Worm (Caenorhabditis elegans) whole organism, L1 larva: ENCODE results near the gene thn-5.
"Not testable (repeated sequence)": the region's sequence is repeated elsewhere in the genome, so short reads cannot be mapped to it uniquely, and the experiment has no call there.

Source experiments
- aly-2 ChIP-seq: fragments of 150-350 bp; optimal IDR thresholded peaks from 2 replicates; lab custom pipeline; 2014; ENCODE audit warnings: missing biosample characterization, missing genetic modification characterization
- ama-1 ChIP-seq: fragments of 150-350 bp; optimal IDR thresholded peaks from 2 replicates; lab custom pipeline; 2014
- ceh-63 ChIP-seq: fragments of 200-800 bp; sonication (Bioruptor generic); optimal IDR thresholded peaks from 2 replicates; lab custom pipeline; 2018; ENCODE audit warnings: mild to moderate bottlenecking, missing genetic modification characterization, missing compliant biosample characterization
- ceh-8 ChIP-seq: fragments of 200-800 bp; sonication (Bioruptor generic); optimal IDR thresholded peaks from 2 replicates; lab custom pipeline; 2018; ENCODE audit warnings: mild to moderate bottlenecking, missing genetic modification characterization, moderate library complexity, missing compliant biosample characterization
- ceh-90 ChIP-seq: sonication (generic microtip); optimal IDR thresholded peaks from 2 replicates; lab custom pipeline; 2016; ENCODE audit warnings: missing genetic modification characterization, missing compliant biosample characterization
- efl-3 ChIP-seq: fragments of 200-800 bp; sonication (Bioruptor generic); optimal IDR thresholded peaks from 2 replicates; lab custom pipeline; 2018; ENCODE audit warnings: mild to moderate bottlenecking, missing genetic modification characterization, missing compliant biosample characterization
- elt-2 ChIP-seq: sonication (generic microtip); optimal IDR thresholded peaks from 2 replicates; lab custom pipeline; 2016; ENCODE audit warnings: missing genetic modification characterization, mild to moderate bottlenecking, inconsistent platforms, missing compliant biosample characterization, missing genetic modification reagents
- elt-3 ChIP-seq, 6 experiments: fragments of 150-350 bp in 1 of 6; sonication (generic microtip); optimal IDR thresholded peaks; 2 replicates each; lab custom pipeline; 2017 to 2018; ENCODE audit warnings: missing biosample characterization in 6 of 6, missing genetic modification characterization in 6 of 6, inconsistent platforms in 1 of 6
- fkh-8 ChIP-seq: sonication (generic microtip); optimal IDR thresholded peaks from 2 replicates; lab custom pipeline; 2016; ENCODE audit warnings: mild to moderate bottlenecking, missing genetic modification characterization, missing compliant biosample characterization
- fos-1 ChIP-seq: fragments of 150-350 bp; optimal IDR thresholded peaks from 2 replicates; lab custom pipeline; 2014; ENCODE audit warnings: missing biosample characterization, missing genetic modification characterization
- isw-1 ChIP-seq: fragments of 200-800 bp; sonication (Bioruptor generic); IDR thresholded peaks from 2 replicates; pipeline ENCODE4 v1.3.6; 2022; ENCODE audit warnings: missing genetic modification characterization, missing compliant biosample characterization
- lin-13 ChIP-seq: fragments of 150-350 bp; optimal IDR thresholded peaks from 2 replicates; lab custom pipeline; 2014; ENCODE audit warnings: missing biosample characterization, missing genetic modification reagents, missing genetic modification characterization
- lin-35 ChIP-seq, 2 experiments: fragments of 150-350 bp; optimal IDR thresholded peaks; 2 replicates each; lab custom pipeline; 2014; ENCODE audit warnings: missing biosample characterization in 2 of 2, missing genetic modification characterization in 2 of 2, missing genetic modification reagents in 2 of 2
- mdl-1 ChIP-seq, 2 experiments: fragments of 150-350 bp; optimal IDR thresholded peaks; 2 replicates each; lab custom pipeline; 2014 to 2017; ENCODE audit warnings: missing biosample characterization in 2 of 2, missing genetic modification characterization in 2 of 2, inconsistent platforms in 1 of 2
- nhr-11 ChIP-seq: fragments of 150-350 bp; optimal IDR thresholded peaks from 2 replicates; lab custom pipeline; 2014; ENCODE audit warnings: missing biosample characterization, missing genetic modification characterization
- nhr-19 ChIP-seq: fragments of 200-800 bp; sonication (Bioruptor generic); conservative IDR thresholded peaks from 2 replicates; pipeline ENCODE4 v1.3.6; 2022; ENCODE audit warnings: missing genetic modification characterization, missing compliant biosample characterization
- nhr-28 ChIP-seq: fragments of 150-350 bp; optimal IDR thresholded peaks from 2 replicates; lab custom pipeline; 2014; ENCODE audit warnings: missing biosample characterization, missing genetic modification characterization
- nhr-47 ChIP-seq: sonication (generic microtip); optimal IDR thresholded peaks from 2 replicates; lab custom pipeline; 2016; ENCODE audit warnings: mild to moderate bottlenecking, missing genetic modification characterization, moderate library complexity, missing compliant biosample characterization
- nhr-76 ChIP-seq: sonication (generic microtip); optimal IDR thresholded peaks from 2 replicates; lab custom pipeline; 2017; ENCODE audit warnings: missing biosample characterization, missing genetic modification characterization
- nhr-84 ChIP-seq: sonication (generic microtip); optimal IDR thresholded peaks from 2 replicates; lab custom pipeline; 2017; ENCODE audit warnings: missing biosample characterization, missing genetic modification characterization
- pqm-1 ChIP-seq: sonication (generic microtip); optimal IDR thresholded peaks from 3 replicates; lab custom pipeline; 2017; ENCODE audit warnings: missing biosample characterization, missing genetic modification characterization
- skn-1 ChIP-seq: fragments of 150-350 bp; optimal IDR thresholded peaks from 2 replicates; lab custom pipeline; 2014; ENCODE audit warnings: missing biosample characterization, missing genetic modification characterization
- snpc-4 ChIP-seq: fragments of 150-350 bp; optimal IDR thresholded peaks from 2 replicates; lab custom pipeline; 2014; ENCODE audit warnings: missing biosample characterization, missing genetic modification characterization
- snu-23 ChIP-seq: sonication (generic microtip); optimal IDR thresholded peaks from 2 replicates; lab custom pipeline; 2016; ENCODE audit warnings: missing genetic modification characterization, missing compliant biosample characterization
- unc-30 ChIP-seq: sonication (generic microtip); optimal IDR thresholded peaks from 2 replicates; lab custom pipeline; 2017; ENCODE audit warnings: missing biosample characterization, missing genetic modification characterization
- vab-15 ChIP-seq: sonication (generic microtip); optimal IDR thresholded peaks from 2 replicates; lab custom pipeline; 2017; ENCODE audit warnings: missing genotype, mild to moderate bottlenecking, missing genetic modification characterization, missing compliant biosample characterization
- ztf-4 ChIP-seq: fragments of 150-350 bp; optimal IDR thresholded peaks from 2 replicates; lab custom pipeline; 2014; ENCODE audit warnings: missing biosample characterization, missing genetic modification characterization

Gene thn-5

DNA sequence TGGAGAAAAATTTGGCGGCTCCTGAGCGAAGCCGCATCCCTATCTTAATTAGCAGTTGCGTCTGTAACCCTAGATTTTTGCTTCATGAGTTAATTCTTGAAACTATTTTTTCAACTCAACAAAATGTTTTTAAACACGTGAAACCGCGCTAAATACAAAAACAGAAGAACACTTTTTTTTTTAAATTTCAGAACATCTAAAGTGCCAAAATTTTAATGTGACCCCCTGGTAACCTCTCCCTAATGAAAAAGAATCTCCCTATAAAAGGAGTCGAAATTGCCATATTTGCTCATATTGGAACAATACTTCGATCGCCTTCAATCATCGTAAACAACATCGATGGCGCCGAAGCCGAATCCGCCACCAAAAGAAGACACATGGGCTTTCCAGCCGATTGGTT is 4.1 kb upstream of the thn-5 start, which contains the start of gene nsph-4.1:
Gene nsph-4.1, plus strand, starts transcription at position 301 of the 400 bp plus-strand sequence.
- not testable (repeated sequence) for TF ChIP-seq elt-2 (tag; lab: Kevin White, UChicago); mdl-1 (tag; optimal IDR thresholded peaks at IDR 0.05; lab: Kevin White, UChicago); pqm-1 (tag; lab: Kevin White, UChicago)
- TF ChIP-seq, all 84 proteins: peak for 0; not testable (repeated sequence) for 84

DNA sequence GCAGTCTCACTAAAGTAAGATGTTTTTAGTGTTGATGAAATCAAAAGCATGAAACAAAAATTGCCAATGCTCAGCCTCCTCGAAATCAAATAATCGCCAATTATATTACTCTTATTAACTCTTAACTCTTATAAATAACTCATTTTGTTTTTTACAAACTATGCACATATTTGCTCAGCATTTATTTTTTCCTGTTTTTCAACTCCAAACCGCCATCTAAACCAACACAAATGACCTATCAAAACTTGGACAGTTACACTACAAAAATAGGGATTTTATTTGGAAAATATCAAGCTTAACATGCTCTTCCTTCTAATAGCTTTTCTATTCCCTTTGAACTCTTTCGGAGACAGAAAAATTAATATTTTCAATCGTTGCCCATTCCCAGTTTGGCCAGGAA is 2.0 kb upstream of the thn-5 start, which contains the start of gene thn-6:
Gene thn-6, plus strand, starts transcription at position 301 of the 400 bp plus-strand sequence.
- no peak for TF ChIP-seq lin-35 (GFP tag; optimal IDR thresholded peaks at IDR 0.05; lab: Kevin White, UChicago)
- no peak for TF ChIP-seq isw-1
- TF ChIP-seq snu-23 = no peak
- no peak for TF ChIP-seq nhr-84 (tag; lab: Kevin White, UChicago)
- no peak for TF ChIP-seq ama-1 (lab: Kevin White, UChicago)
- no peak for TF ChIP-seq fkh-8 (tag; lab: Kevin White, UChicago)
- no peak for TF ChIP-seq ztf-4 (tag; lab: Kevin White, UChicago)
- no peak for TF ChIP-seq ceh-63 (GFP tag; lab: Kevin White, UChicago)
- no peak for TF ChIP-seq ceh-8 (GFP tag; lab: Kevin White, UChicago)
- no peak for TF ChIP-seq nhr-11 (tag; lab: Kevin White, UChicago)
- TF ChIP-seq efl-3 (GFP tag; lab: Kevin White, UChicago) = no peak
- no peak for TF ChIP-seq fos-1 (tag; lab: Kevin White, UChicago)
- no peak for TF ChIP-seq elt-3 (tag; optimal IDR thresholded peaks at IDR 0.05; lab: Kevin White, UChicago)

DNA sequence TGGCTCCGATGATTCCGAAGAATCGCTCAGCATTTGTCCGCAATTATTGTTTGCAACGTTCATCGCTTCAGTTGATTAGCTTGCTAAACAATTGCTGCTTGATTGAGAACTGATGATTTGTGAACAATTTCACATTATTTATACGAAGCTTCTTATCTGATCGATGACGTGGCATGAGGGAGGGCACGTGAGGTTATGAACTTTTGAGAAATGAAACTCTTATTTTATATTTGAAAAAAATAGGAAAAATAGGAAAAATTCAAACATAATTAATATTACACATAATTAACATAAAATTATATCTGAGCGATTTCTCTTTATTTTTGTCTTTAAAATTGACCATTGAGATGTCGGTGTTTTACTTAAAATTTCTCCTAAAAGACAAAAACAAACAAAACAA is 24.0 kb downstream of the thn-5 start, which contains the start of gene F36H12.10:
Gene F36H12.10, minus strand, starts transcription at position 101 of the 400 bp plus-strand sequence.
- not testable (repeated sequence) for TF ChIP-seq efl-3 (GFP tag; lab: Kevin White, UChicago); nhr-28 (tag; lab: Kevin White, UChicago); vab-15
- TF ChIP-seq, all 84 proteins: peak for 0; not testable (repeated sequence) for 84

DNA sequence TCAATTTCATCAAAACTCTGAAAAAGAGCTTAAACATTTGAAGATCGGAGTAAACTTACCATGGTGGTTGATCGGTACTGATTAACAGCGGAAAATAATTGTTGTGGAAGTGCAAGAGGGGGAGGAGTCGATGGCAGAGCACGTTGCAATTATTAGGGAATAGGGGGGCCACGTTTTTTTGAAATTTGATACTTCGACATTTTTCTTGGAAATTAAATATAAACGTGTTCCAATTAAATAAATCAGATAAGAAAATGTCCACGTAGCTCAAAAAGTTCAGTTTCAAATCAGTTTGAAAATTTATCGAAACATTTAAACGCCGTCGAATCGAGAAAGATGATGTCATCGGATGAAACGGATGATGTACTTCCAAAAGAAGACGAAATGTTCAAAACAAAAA is 26.1 kb downstream of the thn-5 start, which contains the start of gene F36H12.9:
Gene F36H12.9, plus strand, starts transcription at position 301 of the 400 bp plus-strand sequence.
- TF ChIP-seq snu-23; aly-2 (tag; lab: Kevin White, UChicago); ceh-8 (GFP tag; lab: Kevin White, UChicago): not testable (repeated sequence)

- TF ChIP-seq ceh-63 (GFP tag; lab: Kevin White, UChicago); lin-13; nhr-76 (tag; lab: Kevin White, UChicago): not testable (repeated sequence)
Observed at ce11 chrIV:5258385-5258784, 27.8 kb downstream of the thn-5 start, which contains the start of gene ttbk-2.1. TSS of gene ttbk-2.1 (plus strand) at chrIV:5258685.

- TF ChIP-seq unc-30, skn-1, ceh-90 (tag; lab: Kevin White, UChicago): not testable (repeated sequence)
Observed at ce11 chrIV:5260289-5260688, 29.7 kb downstream of the thn-5 start, which contains the start of gene msp-19. TSS of gene msp-19 (plus strand) at chrIV:5260589.

- peak; percentile 52 for TF ChIP-seq nhr-19 (GFP tag; lab: Robert Waterston, UW)
Observed at ce11 chrIV:5261786-5262185, 31.2 kb downstream of the thn-5 start.

DNA sequence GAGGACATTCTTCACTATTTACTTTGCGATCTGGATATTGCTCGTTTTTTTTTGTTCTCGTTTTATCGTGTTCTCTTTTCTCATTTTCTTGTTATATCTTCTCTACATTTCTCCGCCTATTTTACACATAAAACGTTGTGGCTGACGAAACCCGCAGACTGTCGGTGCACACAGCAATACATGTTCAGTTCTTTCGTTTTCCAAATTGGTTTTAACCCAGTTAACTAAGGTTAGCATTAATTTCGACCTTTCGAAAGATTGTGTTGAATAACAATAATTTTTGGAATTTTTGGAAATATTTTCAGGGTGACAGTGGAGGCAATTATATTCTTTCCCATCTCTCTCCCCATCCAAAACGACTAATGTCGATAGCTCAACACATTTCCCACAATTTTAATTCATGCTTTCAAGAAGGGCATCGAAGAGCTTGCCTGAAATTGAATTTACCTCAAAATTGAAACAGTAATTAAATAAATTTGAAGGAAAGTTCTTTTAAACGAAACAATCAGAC is 34.1 kb downstream of the thn-5 start:
- peak; percentile 85 for TF ChIP-seq snpc-4 (tag; lab: Kevin White, UChicago)
- peak; percentile 70 for TF ChIP-seq nhr-19 (GFP tag; lab: Robert Waterston, UW)
- TF ChIP-seq nhr-47 = peak; percentile 25
- TF ChIP-seq elt-2 (tag; lab: Kevin White, UChicago) = peak; percentile 1
